Fruit fly (Drosophila melanogaster) S2 (cell line): Measurements from ENCODE around the gene 5-HT7.

Experiments used
- CG8478 ChIP-seq: fragments of >200 bp; optimal IDR thresholded peaks from 2 replicates; lab custom pipeline; 2018
- CTCF ChIP-seq, 2 experiments: fragments of >200 bp; optimal IDR thresholded peaks; 2 replicates each; lab custom pipeline; 2018

dm6 chr3R:31059036-31059806 lies 42.5 kb upstream of the 5-HT7 start:
- TF ChIP-seq CTCF (optimal IDR thresholded peaks at IDR 0.05; lab: Kevin White, UChicago) = no peak
- no peak for TF ChIP-seq CG8478 (lab: Kevin White, UChicago)
